Worm (Caenorhabditis elegans) whole organism, early embryonic: ENCODE results near the gene ciao-2B.

Experiments used
- aly-1 ChIP-seq: sonication (generic microtip); optimal IDR thresholded peaks from 2 replicates; lab custom pipeline; 2016; ENCODE audit warnings: missing genetic modification characterization, missing compliant biosample characterization
- ama-1 ChIP-seq: fragments of 150-350 bp; optimal IDR thresholded peaks from 2 replicates; lab custom pipeline; 2014
- flt-1 ChIP-seq: fragments of 200-800 bp; sonication (Bioruptor generic); IDR thresholded peaks from 2 replicates; pipeline ENCODE4 v1.3.6; 2022; ENCODE audit warnings: missing genetic modification characterization, missing compliant biosample characterization
- hmg-4 ChIP-seq: fragments of 200-800 bp; sonication (Bioruptor generic); optimal IDR thresholded peaks from 2 replicates; lab custom pipeline; 2018; ENCODE audit warnings: mild to moderate bottlenecking, missing genetic modification characterization, missing compliant biosample characterization
- pes-1 ChIP-seq: fragments of 200-800 bp; sonication (Bioruptor generic); IDR thresholded peaks from 2 replicates; pipeline ENCODE4 v1.3.6; 2022; ENCODE audit warnings: missing genetic modification reagents, missing genetic modification characterization, missing compliant biosample characterization
- scrt-1 ChIP-seq: fragments of 200-800 bp; sonication (Bioruptor generic); IDR thresholded peaks from 2 replicates; pipeline ENCODE4 v1.3.6; 2022; ENCODE audit warnings: missing genetic modification characterization, missing compliant biosample characterization
- sea-1 ChIP-seq: fragments of 200-800 bp; sonication (Bioruptor generic); conservative IDR thresholded peaks from 2 replicates; pipeline ENCODE4 v1.3.6; 2022; ENCODE audit warnings: missing genetic modification characterization, missing compliant biosample characterization
- tbx-11 ChIP-seq: fragments of 200-800 bp; sonication (Bioruptor generic); IDR thresholded peaks from 2 replicates; pipeline ENCODE4 v1.3.6; 2022; ENCODE audit warnings: missing genetic modification characterization, missing compliant biosample characterization
- tbx-37 ChIP-seq: fragments of 200-800 bp; sonication (Bioruptor generic); conservative IDR thresholded peaks from 2 replicates; pipeline ENCODE4 v1.3.6; 2022; ENCODE audit warnings: missing genetic modification reagents, missing genetic modification characterization, missing compliant biosample characterization
- tra-4 ChIP-seq: sonication (generic microtip); optimal IDR thresholded peaks from 2 replicates; lab custom pipeline; 2017; ENCODE audit warnings: missing genetic modification characterization, missing compliant biosample characterization

- TF ChIP-seq aly-1 (tag; lab: Kevin White, UChicago) (no peak), ama-1 (lab: Kevin White, UChicago) (no peak), flt-1 (GFP tag; lab: Robert Waterston, UW) (no peak), tra-4 (tag; lab: Kevin White, UChicago) (no peak), tbx-37 (GFP tag; lab: Robert Waterston, UW) (no peak), hmg-4 (GFP tag; lab: Kevin White, UChicago) (no peak), tbx-11 (no peak), scrt-1 (GFP tag; lab: Robert Waterston, UW) (no peak), pes-1 (no peak), sea-1 (GFP tag; lab: Robert Waterston, UW) (no peak)
These were observed 9.2 kb downstream of the ciao-2B start, which contains the start of gene trf-1 for ce11 chrIII:13430162-13430561.
